Worm (Caenorhabditis elegans): ENCODE data around the gene dnj-9.

ce11 chrII:4827734-4828609 lies 23.9 kb upstream of the dnj-9 start, which contains the start of the genes fbxb-88 and tbck-1:
- no peak for TF ChIP-seq skn-1 (tag; optimal IDR thresholded peaks at IDR 0.05)
- TF ChIP-seq nhr-28 (tag; optimal IDR thresholded peaks at IDR 0.05) = no peak
- no peak for TF ChIP-seq lir-3 (tag; optimal IDR thresholded peaks at IDR 0.05)
